Worm (Caenorhabditis elegans): Measurements from ENCODE around the gene C37C3.2.

The C37C3.2 gene

DNA sequence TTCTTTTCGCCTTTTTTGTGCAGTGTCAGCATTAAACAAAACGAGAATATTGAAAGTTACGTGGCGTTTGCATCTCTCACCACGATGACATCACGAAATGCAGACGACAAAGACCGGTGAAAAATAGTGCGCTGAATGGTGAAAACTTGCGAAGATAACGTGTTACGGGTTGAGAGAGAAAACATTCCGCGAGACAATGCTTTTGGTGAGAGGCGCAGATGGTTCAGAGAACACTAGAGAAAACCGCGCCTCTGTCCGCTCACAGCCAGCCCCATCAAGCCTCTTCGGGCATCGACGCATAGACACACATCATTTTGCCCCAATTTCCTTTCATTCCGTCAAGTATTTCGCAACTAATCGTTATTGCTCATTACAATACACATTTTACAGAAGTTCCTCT is 1.1 kb upstream of the C37C3.2 start, which contains the start of the genes C37C3.9 and C37C3.18:
Gene C37C3.9 (minus strand): TSS at position 98 of the 400 bp plus-strand sequence.
Gene C37C3.18 (plus strand): TSS at position 391 of the 400 bp plus-strand sequence.
- TF ChIP-seq unc-62 (GFP tag; optimal IDR thresholded peaks at IDR 0.05) (peak; percentile 46), nhr-76 (tag; optimal IDR thresholded peaks at IDR 0.05) (no peak), nhr-28 (tag; optimal IDR thresholded peaks at IDR 0.05) (no peak), nhr-12 (tag; optimal IDR thresholded peaks at IDR 0.05) (no peak), lsy-2 (tag; optimal IDR thresholded peaks at IDR 0.05) (peak; percentile 51), bed-3 (GFP tag; optimal IDR thresholded peaks at IDR 0.05) (no peak), nhr-237 (tag; optimal IDR thresholded peaks at IDR 0.05) (peak; percentile 49), M03D4.4 (tag; optimal IDR thresholded peaks at IDR 0.05) (no peak), flh-1 (GFP tag; optimal IDR thresholded peaks at IDR 0.05) (no peak), elt-3 (tag; optimal IDR thresholded peaks at IDR 0.05) (no peak), unc-120 (tag; optimal IDR thresholded peaks at IDR 0.05; ENCODE audit: poor library complexity, severe bottlenecking) (peak; percentile 47), mep-1 (tag; optimal IDR thresholded peaks at IDR 0.05) (peak; percentile 58), lin-13 (tag; optimal IDR thresholded peaks at IDR 0.05) (no peak), hlh-1 (tag; optimal IDR thresholded peaks at IDR 0.05) (no peak), zip-8 (tag; optimal IDR thresholded peaks at IDR 0.05) (no peak), pha-4 (tag; optimal IDR thresholded peaks at IDR 0.05) (peak; percentile 75), mls-2 (tag; optimal IDR thresholded peaks at IDR 0.05) (no peak), unc-39 (tag; optimal IDR thresholded peaks at IDR 0.05) (no peak), snpc-4 (tag; optimal IDR thresholded peaks at IDR 0.05) (no peak), sptf-1 (tag; optimal IDR thresholded peaks at IDR 0.05) (no peak), lin-32 (GFP tag; optimal IDR thresholded peaks at IDR 0.05) (no peak), ces-1 (GFP tag; optimal IDR thresholded peaks at IDR 0.05) (peak; percentile 49), ham-2 (GFP tag; optimal IDR thresholded peaks at IDR 0.05) (peak; percentile 66), elt-1 (tag; optimal IDR thresholded peaks at IDR 0.05; ENCODE audit: borderline replicate concordance, insufficient read depth) (no peak), sem-2 (GFP tag; optimal IDR thresholded peaks at IDR 0.05) (no peak), ceh-43 (GFP tag; optimal IDR thresholded peaks at IDR 0.05) (no peak), ztf-11 (tag; optimal IDR thresholded peaks at IDR 0.05) (no peak), blmp-1 (tag; optimal IDR thresholded peaks at IDR 0.05) (peak; percentile 2), ceh-83 (GFP tag; optimal IDR thresholded peaks at IDR 0.05) (no peak), mab-5 (tag; optimal IDR thresholded peaks at IDR 0.05) (no peak), nhr-2 (tag; optimal IDR thresholded peaks at IDR 0.05) (no peak), drap-1 (GFP tag; optimal IDR thresholded peaks at IDR 0.05) (no peak), tbx-8 (GFP tag; optimal IDR thresholded peaks at IDR 0.05) (no peak), ceh-39 (tag; optimal IDR thresholded peaks at IDR 0.05) (no peak), cnd-1 (tag; optimal IDR thresholded peaks at IDR 0.05) (no peak)

- TF ChIP-seq elt-1 (tag; optimal IDR thresholded peaks at IDR 0.05; ENCODE audit: borderline replicate concordance, insufficient read depth) (no peak), mls-2 (tag; optimal IDR thresholded peaks at IDR 0.05) (no peak), ces-1 (GFP tag; optimal IDR thresholded peaks at IDR 0.05) (no peak), sptf-1 (tag; optimal IDR thresholded peaks at IDR 0.05) (no peak), ztf-11 (tag; optimal IDR thresholded peaks at IDR 0.05) (no peak), blmp-1 (tag; optimal IDR thresholded peaks at IDR 0.05) (no peak), flh-1 (GFP tag; optimal IDR thresholded peaks at IDR 0.05) (no peak), nhr-76 (tag; optimal IDR thresholded peaks at IDR 0.05) (no peak), elt-3 (tag; optimal IDR thresholded peaks at IDR 0.05) (no peak), zip-8 (tag; optimal IDR thresholded peaks at IDR 0.05) (no peak), hlh-1 (tag; optimal IDR thresholded peaks at IDR 0.05) (no peak), snpc-4 (tag; optimal IDR thresholded peaks at IDR 0.05) (no peak)
Observed at ce11 chrV:7856641-7857040, 897 bp downstream of the C37C3.2 start.

DNA sequence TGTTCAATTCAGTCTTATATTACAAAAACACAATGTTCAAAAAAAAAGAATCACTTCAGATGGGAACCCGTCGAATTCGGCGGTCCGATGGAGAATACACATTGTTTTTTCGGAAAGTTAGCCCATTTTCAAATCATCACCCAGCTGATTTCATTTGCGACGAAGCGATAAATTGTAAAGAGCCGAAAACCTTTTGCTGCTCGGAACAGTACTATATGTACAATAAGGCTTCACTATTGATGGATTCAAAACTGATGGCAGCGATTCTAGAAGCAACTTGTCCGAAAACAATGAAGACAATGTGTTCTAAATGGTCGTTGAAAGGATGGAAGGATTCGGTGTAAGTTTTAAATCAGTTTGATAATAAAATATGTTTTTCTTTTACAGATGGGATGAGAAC is 2.2 kb downstream of the C37C3.2 start, which contains the start of gene C37C3.1:
Gene C37C3.1 (plus strand): TSS at position 33 of the 400 bp plus-strand sequence.
- TF ChIP-seq nhr-28 (tag; optimal IDR thresholded peaks at IDR 0.05) (no peak), tbx-8 (GFP tag; optimal IDR thresholded peaks at IDR 0.05) (no peak), drap-1 (GFP tag; optimal IDR thresholded peaks at IDR 0.05) (no peak), unc-62 (GFP tag; optimal IDR thresholded peaks at IDR 0.05) (no peak), blmp-1 (tag; optimal IDR thresholded peaks at IDR 0.05) (no peak), mep-1 (tag; optimal IDR thresholded peaks at IDR 0.05) (no peak), elt-1 (tag; optimal IDR thresholded peaks at IDR 0.05; ENCODE audit: borderline replicate concordance, insufficient read depth) (no peak), ceh-43 (GFP tag; optimal IDR thresholded peaks at IDR 0.05) (no peak), lin-32 (GFP tag; optimal IDR thresholded peaks at IDR 0.05) (no peak), sptf-1 (tag; optimal IDR thresholded peaks at IDR 0.05) (no peak), mls-2 (tag; optimal IDR thresholded peaks at IDR 0.05) (no peak)
